Worm (Caenorhabditis elegans) whole organism, L3 larva: ENCODE results near the gene C24A3.4.

ENCODE experiments used
- ZK546.5 ChIP-seq: sonication (generic microtip); optimal IDR thresholded peaks from 2 replicates; lab custom pipeline; 2017; ENCODE audit warnings: missing biosample characterization, missing genetic modification characterization
- aly-2 ChIP-seq: fragments of 150-350 bp; optimal IDR thresholded peaks from 2 replicates; lab custom pipeline; 2014; ENCODE audit warnings: missing biosample characterization, missing genetic modification characterization
- ama-1 ChIP-seq: fragments of 150-350 bp; optimal IDR thresholded peaks from 2 replicates; lab custom pipeline; 2018
- ceh-16 ChIP-seq: sonication (generic microtip); optimal IDR thresholded peaks from 2 replicates; lab custom pipeline; 2017; ENCODE audit warnings: missing biosample characterization, missing genetic modification characterization
- ceh-28 ChIP-seq: fragments of 150-350 bp; optimal IDR thresholded peaks from 2 replicates; lab custom pipeline; 2014; ENCODE audit warnings: missing biosample characterization, missing genetic modification reagents, missing genetic modification characterization
- ceh-82 ChIP-seq: fragments of 150-350 bp; optimal IDR thresholded peaks from 2 replicates; lab custom pipeline; 2014; ENCODE audit warnings: missing biosample characterization, missing genetic modification characterization
- ceh-9 ChIP-seq: sonication (generic microtip); optimal IDR thresholded peaks from 2 replicates; lab custom pipeline; 2018; ENCODE audit warnings: missing biosample characterization, missing genetic modification characterization
- elt-1 ChIP-seq: fragments of 150-350 bp; optimal IDR thresholded peaks from 2 replicates; lab custom pipeline; 2014; ENCODE audit warnings: missing biosample characterization, missing genetic modification characterization
- elt-2 ChIP-seq: sonication (generic microtip); optimal IDR thresholded peaks from 2 replicates; lab custom pipeline; 2016; ENCODE audit warnings: missing genetic modification reagents, mild to moderate bottlenecking, missing genetic modification characterization, missing compliant biosample characterization
- elt-3 ChIP-seq, 3 experiments: fragments of 150-350 bp in 1 of 3; sonication (generic microtip) in 2 of 3; optimal IDR thresholded peaks; 2 replicates in 2 of 3; 4 replicates in 1 of 3; lab custom pipeline; 2014 to 2017; ENCODE audit warnings: missing biosample characterization in 3 of 3, missing genetic modification characterization in 3 of 3
- eor-1 ChIP-seq, 2 experiments: fragments of 150-350 bp; optimal IDR thresholded peaks; 2 replicates each; lab custom pipeline; 2014 to 2018; ENCODE audit warnings: missing biosample characterization in 2 of 2, missing genetic modification characterization in 2 of 2
- fkh-10 ChIP-seq: sonication (generic microtip); optimal IDR thresholded peaks from 2 replicates; lab custom pipeline; 2017; ENCODE audit warnings: missing biosample characterization, missing genetic modification reagents, missing genetic modification characterization
- fkh-2 ChIP-seq: fragments of 150-350 bp; optimal IDR thresholded peaks from 2 replicates; lab custom pipeline; 2014; ENCODE audit warnings: missing biosample characterization, missing genetic modification reagents, missing genetic modification characterization
- fos-1 ChIP-seq: fragments of 150-350 bp; optimal IDR thresholded peaks from 2 replicates; lab custom pipeline; 2014; ENCODE audit warnings: missing biosample characterization, missing genetic modification characterization
- hmg-11 ChIP-seq: sonication (generic microtip); optimal IDR thresholded peaks from 2 replicates; lab custom pipeline; 2016; ENCODE audit warnings: missing genetic modification characterization, missing compliant biosample characterization
- jun-1 ChIP-seq: fragments of 150-350 bp; optimal IDR thresholded peaks from 2 replicates; lab custom pipeline; 2014; ENCODE audit warnings: missing biosample characterization, missing genetic modification reagents, missing genetic modification characterization
- lin-15B ChIP-seq: fragments of 150-350 bp; optimal IDR thresholded peaks from 2 replicates; lab custom pipeline; 2014; ENCODE audit warnings: missing biosample characterization, missing genetic modification characterization
- lin-39 ChIP-seq: fragments of 150-350 bp; optimal IDR thresholded peaks from 2 replicates; lab custom pipeline; 2018; ENCODE audit warnings: missing biosample characterization, missing genetic modification reagents, missing genetic modification characterization
- lsy-12 ChIP-seq: sonication (generic microtip); optimal IDR thresholded peaks from 2 replicates; lab custom pipeline; 2016; ENCODE audit warnings: mild to moderate bottlenecking, missing genetic modification characterization, missing compliant biosample characterization
- mdl-1 ChIP-seq: fragments of 150-350 bp; optimal IDR thresholded peaks from 2 replicates; lab custom pipeline; 2014; ENCODE audit warnings: missing biosample characterization, missing genetic modification characterization
- mml-1 ChIP-seq: fragments of 150-350 bp; sonication (generic microtip); optimal IDR thresholded peaks from 3 replicates; lab custom pipeline; 2014; ENCODE audit warnings: missing biosample characterization, missing genetic modification characterization
- nfya-1 ChIP-seq: sonication (generic microtip); optimal IDR thresholded peaks from 2 replicates; lab custom pipeline; 2017; ENCODE audit warnings: missing genetic modification characterization, mild to moderate bottlenecking, missing compliant biosample characterization, antibody characterized with exemption, moderate library complexity; ENCODE audit not compliant: insufficient read depth
- nhr-12 ChIP-seq: fragments of 150-350 bp; optimal IDR thresholded peaks from 2 replicates; lab custom pipeline; 2014; ENCODE audit warnings: missing biosample characterization, missing genetic modification characterization
- nhr-237 ChIP-seq: fragments of 150-350 bp; optimal IDR thresholded peaks from 2 replicates; lab custom pipeline; 2014; ENCODE audit warnings: missing biosample characterization, missing genetic modification characterization
- nhr-25 ChIP-seq: sonication (generic microtip); optimal IDR thresholded peaks from 2 replicates; lab custom pipeline; 2017; ENCODE audit warnings: missing biosample characterization, missing genetic modification characterization
- nhr-43 ChIP-seq: sonication (generic microtip); optimal IDR thresholded peaks from 2 replicates; lab custom pipeline; 2016; ENCODE audit warnings: mild to moderate bottlenecking, missing genetic modification characterization, missing compliant biosample characterization; ENCODE audit not compliant: poor library complexity, severe bottlenecking
- nhr-67 ChIP-seq: fragments of 150-350 bp; optimal IDR thresholded peaks from 2 replicates; lab custom pipeline; 2014; ENCODE audit warnings: missing biosample characterization, missing genetic modification characterization
- nhr-76 ChIP-seq: fragments of 150-350 bp; sonication (generic microtip); optimal IDR thresholded peaks from 5 replicates; lab custom pipeline; 2014; ENCODE audit warnings: missing biosample characterization, missing genetic modification characterization
- nhr-77 ChIP-seq: fragments of 150-350 bp; optimal IDR thresholded peaks from 2 replicates; lab custom pipeline; 2014; ENCODE audit warnings: missing biosample characterization, missing genetic modification characterization
- pha-4 ChIP-seq: fragments of 150-350 bp; optimal IDR thresholded peaks from 2 replicates; lab custom pipeline; 2014; ENCODE audit warnings: missing biosample characterization, missing genetic modification reagents, missing genetic modification characterization
- pqm-1 ChIP-seq: fragments of 150-350 bp; optimal IDR thresholded peaks from 2 replicates; lab custom pipeline; 2017; ENCODE audit warnings: missing biosample characterization, missing genetic modification characterization, inconsistent platforms
- sea-2 ChIP-seq: fragments of 150-350 bp; sonication (generic microtip); optimal IDR thresholded peaks from 4 replicates; lab custom pipeline; 2014; ENCODE audit warnings: missing biosample characterization, missing genetic modification reagents, missing genetic modification characterization
- skn-1 ChIP-seq: fragments of 150-350 bp; optimal IDR thresholded peaks from 2 replicates; lab custom pipeline; 2014; ENCODE audit warnings: missing biosample characterization, missing genetic modification characterization
- snpc-4 ChIP-seq: fragments of 150-350 bp; optimal IDR thresholded peaks from 2 replicates; lab custom pipeline; 2014; ENCODE audit warnings: missing biosample characterization, missing genetic modification characterization
- tbx-2 ChIP-seq: sonication (generic microtip); optimal IDR thresholded peaks from 2 replicates; lab custom pipeline; 2016; ENCODE audit warnings: mild to moderate bottlenecking, missing genetic modification characterization, missing compliant biosample characterization
- unc-39 ChIP-seq: sonication (generic microtip); optimal IDR thresholded peaks from 4 replicates; lab custom pipeline; 2017; ENCODE audit warnings: missing biosample characterization, missing genetic modification characterization
- unc-62 ChIP-seq: fragments of 150-350 bp; sonication (generic microtip); optimal IDR thresholded peaks from 4 replicates; lab custom pipeline; 2014; ENCODE audit warnings: missing biosample characterization, missing genetic modification reagents, missing genetic modification characterization
- zag-1 ChIP-seq: fragments of 150-350 bp; optimal IDR thresholded peaks from 2 replicates; lab custom pipeline; 2014; ENCODE audit warnings: missing biosample characterization, missing genetic modification characterization
- ztf-11 ChIP-seq: fragments of 150-350 bp; optimal IDR thresholded peaks from 2 replicates; lab custom pipeline; 2014; ENCODE audit warnings: missing biosample characterization, missing genetic modification characterization
- ztf-4 ChIP-seq: fragments of 150-350 bp; optimal IDR thresholded peaks from 2 replicates; lab custom pipeline; 2014; ENCODE audit warnings: missing biosample characterization, missing genetic modification characterization

The C24A3.4 gene

DNA sequence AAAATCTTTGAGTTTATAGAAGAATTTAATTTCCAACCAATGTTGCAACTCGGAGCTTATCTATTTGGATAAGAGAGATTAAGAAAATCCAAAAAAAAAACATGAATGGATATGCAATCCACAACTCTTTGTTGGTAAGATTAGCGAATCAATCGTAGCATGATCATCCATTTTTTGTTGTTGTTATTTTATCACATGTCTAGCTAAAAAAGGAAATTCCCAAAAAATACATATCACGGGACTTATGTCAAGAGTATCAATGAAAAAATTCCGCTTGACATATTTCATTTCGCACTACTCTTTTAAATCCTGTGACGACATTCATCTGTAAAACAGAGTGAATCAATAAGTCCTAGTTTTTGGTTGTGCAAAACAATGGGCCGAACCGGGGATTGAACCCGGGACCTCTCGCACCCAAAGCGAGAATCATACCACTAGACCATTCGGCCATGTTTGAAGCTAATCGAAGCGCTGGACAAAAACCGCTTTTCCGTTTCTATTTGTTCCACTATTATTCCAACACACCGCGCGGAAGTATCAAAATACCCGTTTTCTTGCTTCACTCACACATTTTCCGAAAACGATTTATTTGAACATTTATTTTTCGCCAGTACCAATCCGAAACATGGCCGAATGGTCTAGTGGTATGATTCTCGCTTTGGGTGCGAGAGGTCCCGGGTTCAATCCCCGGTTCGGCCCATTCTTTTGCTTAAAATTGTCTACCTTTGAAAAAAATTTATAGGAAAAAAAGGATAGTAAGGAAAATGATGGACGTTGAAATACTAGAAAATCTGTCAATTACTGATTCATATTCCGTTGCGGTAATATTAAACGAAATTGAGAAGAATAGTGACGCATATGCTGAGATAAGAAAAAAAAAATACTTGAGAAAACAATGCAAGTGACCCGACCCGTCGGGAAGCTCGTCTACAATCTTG is 22.8 kb upstream of the C24A3.4 start (continued):
- no peak for TF ChIP-seq mml-1 (tag; lab: Kevin White, UChicago)
- TF ChIP-seq ama-1 (lab: Kevin White, UChicago), result no peak
- TF ChIP-seq nhr-76, result no peak
- no peak for TF ChIP-seq zag-1 (tag; lab: Kevin White, UChicago)
- TF ChIP-seq fos-1, result no peak
- TF ChIP-seq mdl-1 (tag; lab: Kevin White, UChicago), result no peak
- TF ChIP-seq elt-3 (tag; optimal IDR thresholded peaks at IDR 0.05; lab: Kevin White, UChicago), result no peak
- no peak for TF ChIP-seq nhr-67 (tag; lab: Kevin White, UChicago)
- TF ChIP-seq, all 47 proteins: peak for 9

DNA sequence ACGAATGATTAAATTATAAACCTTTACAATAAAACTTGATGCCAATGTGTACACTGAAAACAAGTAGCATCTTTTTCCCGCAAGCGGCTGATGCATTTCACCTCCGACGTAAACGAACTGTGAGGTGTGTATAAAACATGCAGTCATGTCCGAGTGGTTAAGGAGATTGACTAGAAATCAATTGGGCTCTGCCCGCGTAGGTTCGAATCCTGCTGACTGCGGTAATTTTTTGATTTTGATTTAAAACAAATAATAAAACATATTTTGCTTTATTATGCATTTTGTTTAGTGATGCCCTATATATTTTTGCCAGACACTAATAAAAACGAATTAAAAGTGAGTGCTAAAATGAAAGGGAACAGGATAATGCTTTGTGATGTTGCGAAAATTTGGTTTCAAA is 20.7 kb upstream of the C24A3.4 start:
- TF ChIP-seq hmg-11 (peak; percentile 43), ceh-82 (tag; lab: Kevin White, UChicago) (no peak), eor-1 (tag; optimal IDR thresholded peaks at IDR 0.05; lab: Kevin White, UChicago) (no peak), ztf-4 (tag; lab: Kevin White, UChicago) (no peak), nfya-1 (tag; lab: Kevin White, UChicago) (peak; percentile 25), nhr-67 (tag; lab: Kevin White, UChicago) (no peak), ztf-11 (tag; lab: Kevin White, UChicago) (no peak), nhr-237 (tag; lab: Kevin White, UChicago) (no peak), nhr-25 (tag; lab: Kevin White, UChicago) (no peak), nhr-12 (tag; lab: Kevin White, UChicago) (no peak), elt-2 (peak; percentile 13), unc-62 (GFP tag; lab: Kevin White, UChicago) (no peak), tbx-2 (tag; lab: Kevin White, UChicago) (no peak), pqm-1 (tag; lab: Kevin White, UChicago) (peak; percentile 10), ceh-28 (peak; percentile 16), nhr-76 (no peak), pha-4 (tag; lab: Kevin White, UChicago) (peak; percentile 57), nhr-77 (tag; lab: Kevin White, UChicago) (no peak), elt-3 (tag; optimal IDR thresholded peaks at IDR 0.05; lab: Kevin White, UChicago) (peak in 1 of 3 experiments; percentile 35), lin-39 (tag; lab: Kevin White, UChicago) (peak; percentile 26)

DNA sequence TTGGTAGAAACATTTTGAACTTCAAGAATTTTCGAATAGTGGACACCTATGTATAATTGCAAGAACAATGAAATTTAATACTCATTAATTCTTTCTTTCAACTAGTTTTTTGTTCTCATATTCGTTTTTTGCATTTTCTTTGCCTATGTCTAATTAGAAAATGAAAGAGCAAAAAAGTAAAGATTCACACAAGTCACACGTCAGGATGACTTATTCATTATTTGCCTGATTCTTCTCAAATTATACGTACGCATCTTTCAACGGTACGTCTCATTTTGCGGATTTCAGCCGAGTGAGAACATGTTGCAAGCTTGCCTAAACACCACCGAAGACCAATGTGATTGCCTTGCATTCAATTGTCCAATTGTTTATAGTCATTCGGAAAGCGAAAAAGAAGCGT is 11.5 kb upstream of the C24A3.4 start, which contains the start of gene nmur-1:
nmur-1 (plus strand) TSS at position 301 of the 400 bp plus-strand sequence.
- TF ChIP-seq tbx-2 (tag; lab: Kevin White, UChicago) (no peak), ceh-28 (no peak), ZK546.5 (tag; lab: Kevin White, UChicago) (no peak), nhr-43 (no peak), aly-2 (tag; lab: Kevin White, UChicago) (no peak), mml-1 (tag; lab: Kevin White, UChicago) (no peak), skn-1 (no peak), ztf-4 (tag; lab: Kevin White, UChicago) (no peak)
- TF ChIP-seq, all 47 proteins: peak for 0

DNA sequence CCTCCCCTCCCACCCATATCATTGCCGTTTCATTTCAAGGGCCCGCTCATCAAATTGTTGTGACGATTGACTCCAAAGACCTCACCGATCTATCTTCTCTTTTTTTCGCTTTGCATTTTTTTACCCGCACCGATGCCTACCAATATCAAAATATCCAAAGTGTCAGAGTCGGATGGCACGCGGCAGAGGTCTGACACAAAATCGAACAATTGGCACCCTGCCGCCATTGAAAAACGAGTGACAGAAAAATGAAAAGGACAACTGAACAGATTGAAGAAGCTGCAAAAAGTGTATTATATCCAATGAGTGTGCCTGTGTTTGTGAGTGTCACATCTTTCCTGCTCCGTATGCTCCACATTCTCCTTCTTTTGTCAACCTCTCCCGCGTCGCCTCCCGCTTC is 5.8 kb upstream of the C24A3.4 start:
- TF ChIP-seq nfya-1 (tag; lab: Kevin White, UChicago) (peak; percentile 26), nhr-77 (tag; lab: Kevin White, UChicago) (no peak)

DNA sequence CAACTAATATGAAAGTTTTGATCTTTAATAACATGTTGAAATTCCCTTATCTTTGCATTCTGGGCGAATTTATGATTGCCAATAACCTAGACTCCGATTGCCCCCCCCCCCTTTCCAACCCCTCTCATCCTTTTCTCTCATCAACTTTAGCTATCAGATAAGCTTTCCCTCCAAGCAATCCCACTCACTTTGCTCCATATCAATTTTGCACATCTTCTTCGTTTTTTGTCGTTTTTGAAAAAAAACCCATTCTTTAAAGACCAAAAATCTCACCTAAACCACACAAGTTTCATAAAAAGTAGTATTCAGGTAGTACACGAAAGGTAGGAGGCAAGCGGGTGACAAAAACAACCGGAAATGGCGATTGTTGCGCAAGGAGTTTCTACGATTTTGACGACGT is 4.4 kb upstream of the C24A3.4 start, which contains the start of gene twk-18:
twk-18 (plus strand) TSS at position 301 of the 400 bp plus-strand sequence.
- TF ChIP-seq ceh-28, result no peak
- TF ChIP-seq elt-1, result peak; percentile 55
- TF ChIP-seq, all 47 proteins: peak for 1

DNA sequence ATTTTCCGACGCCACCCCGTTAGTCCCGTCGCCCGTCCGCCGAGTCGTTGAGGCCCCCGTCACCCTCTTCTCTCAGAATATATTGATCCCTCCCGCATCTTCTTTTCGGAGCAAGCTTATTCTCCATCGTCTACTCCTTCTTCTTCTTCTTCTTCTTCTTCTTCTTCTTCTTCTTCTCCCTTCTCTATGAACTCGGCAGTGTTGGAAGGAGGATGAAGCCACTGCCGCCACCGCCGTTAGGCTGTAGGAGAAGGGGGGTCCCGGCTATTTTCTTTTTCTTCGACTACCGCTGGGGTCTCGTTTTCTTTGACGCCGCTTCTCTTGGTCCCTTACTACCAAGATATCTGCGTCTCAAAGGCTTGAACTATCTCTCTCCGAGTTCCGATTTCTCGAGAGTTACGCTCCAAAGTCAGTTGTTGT is 3.3 kb downstream of the C24A3.4 start:
- TF ChIP-seq nhr-237 (tag; lab: Kevin White, UChicago) (no peak), jun-1 (tag; lab: Kevin White, UChicago) (no peak), nhr-25 (tag; lab: Kevin White, UChicago) (no peak), hmg-11 (peak; percentile 90), ama-1 (lab: Kevin White, UChicago) (no peak), nfya-1 (tag; lab: Kevin White, UChicago) (peak; percentile 71), ztf-11 (tag; lab: Kevin White, UChicago) (no peak), lin-39 (tag; lab: Kevin White, UChicago) (peak; percentile 61), ztf-4 (tag; lab: Kevin White, UChicago) (no peak), lin-15B (tag; lab: Kevin White, UChicago) (no peak), fkh-10 (GFP tag; lab: Kevin White, UChicago) (peak; percentile 41), snpc-4 (peak; percentile 40), fkh-2 (no peak), unc-39 (tag; lab: Kevin White, UChicago) (no peak), ceh-16 (tag; lab: Kevin White, UChicago) (no peak), ceh-82 (tag; lab: Kevin White, UChicago) (peak; percentile 16), sea-2 (no peak), nhr-77 (tag; lab: Kevin White, UChicago) (no peak), ceh-9 (no peak), mdl-1 (tag; lab: Kevin White, UChicago) (no peak), lsy-12 (tag; lab: Kevin White, UChicago) (peak; percentile 18)
